Fruit fly (Drosophila melanogaster) whole organism, adult: ENCODE data around the gene CG13643.

ENCODE experiments used
- Clk ChIP-seq: fragments of 200-800 bp; sonication (Bioruptor generic); optimal IDR thresholded peaks from 2 replicates; lab custom pipeline; 2017; ENCODE audit warnings: missing biosample characterization, missing genetic modification characterization
- Crg-1 ChIP-seq: fragments of 200-800 bp; sonication (Bioruptor generic); optimal IDR thresholded peaks from 2 replicates; lab custom pipeline; 2016; ENCODE audit warnings: missing biosample characterization, missing genetic modification characterization
- Mnt ChIP-seq: fragments of 200-800 bp; sonication (Bioruptor generic); optimal IDR thresholded peaks from 2 replicates; lab custom pipeline; 2016; ENCODE audit warnings: missing biosample characterization, mild to moderate bottlenecking, missing genetic modification characterization
- cic ChIP-seq: fragments of 200-800 bp; sonication (Bioruptor generic); optimal IDR thresholded peaks from 2 replicates; lab custom pipeline; 2017; ENCODE audit warnings: missing biosample characterization, mild to moderate bottlenecking, missing genetic modification characterization, moderate library complexity
- cnc ChIP-seq, 2 experiments: fragments of >200 bp; optimal IDR thresholded peaks; 2 replicates each; lab custom pipeline; 2017
- kay ChIP-seq: fragments of 200-800 bp; sonication (Bioruptor generic); peaks from one replicate; lab custom pipeline; 2016; ENCODE audit warnings: missing biosample characterization, missing genetic modification characterization, borderline replicate concordance
- ovo ChIP-seq: fragments of 200-800 bp; sonication (Bioruptor generic); optimal IDR thresholded peaks from 2 replicates; lab custom pipeline; 2016; ENCODE audit warnings: missing biosample characterization, missing genetic modification characterization
- tj ChIP-seq: fragments of 200-800 bp; sonication (Bioruptor generic); optimal IDR thresholded peaks from 3 replicates; lab custom pipeline; 2017; ENCODE audit warnings: missing biosample characterization, mild to moderate bottlenecking, missing genetic modification characterization, moderate library complexity

- TF ChIP-seq Mnt, result no peak
- peak; percentile 92 for TF ChIP-seq tj (GFP tag; lab: Kevin White, UChicago)
- no peak for TF ChIP-seq cic (GFP tag; lab: Kevin White, UChicago)
- TF ChIP-seq Clk, result no peak
- no peak for TF ChIP-seq kay (GFP tag; lab: Kevin White, UChicago)
- no peak for TF ChIP-seq ovo (GFP tag; lab: Kevin White, UChicago)
- TF ChIP-seq cnc (optimal IDR thresholded peaks at IDR 0.05; lab: Kevin White, UChicago), result no peak
- TF ChIP-seq Crg-1 (GFP tag; lab: Kevin White, UChicago), result no peak
These were observed 15.6 kb downstream of the CG13643 start for dm6 chr3R:24890217-24890616.
